Worm (Caenorhabditis elegans) whole organism, mixed stage, embryonic: ENCODE results near the gene kin-19.
A peak's percentile ranks its signal among the peaks of the same experiment; 100 is the strongest.

Experiments used
- M03D4.4 ChIP-seq: sonication (generic microtip); optimal IDR thresholded peaks from 2 replicates; lab custom pipeline; 2017; ENCODE audit warnings: mild to moderate bottlenecking, missing genetic modification characterization, missing compliant biosample characterization
- bed-3 ChIP-seq: fragments of 200-800 bp; sonication (Bioruptor generic); optimal IDR thresholded peaks from 3 replicates; lab custom pipeline; 2018; ENCODE audit warnings: mild to moderate bottlenecking, missing genetic modification characterization, moderate library complexity, missing compliant biosample characterization
- blmp-1 ChIP-seq: fragments of 150-350 bp; optimal IDR thresholded peaks from 2 replicates; lab custom pipeline; 2014; ENCODE audit warnings: missing biosample characterization, missing genetic modification characterization
- ceh-39 ChIP-seq: fragments of 150-350 bp; optimal IDR thresholded peaks from 2 replicates; lab custom pipeline; 2014; ENCODE audit warnings: missing biosample characterization, missing genetic modification characterization
- ceh-43 ChIP-seq: fragments of 200-800 bp; sonication (Bioruptor generic); optimal IDR thresholded peaks from 2 replicates; lab custom pipeline; 2018; ENCODE audit warnings: mild to moderate bottlenecking, missing genetic modification characterization, moderate library complexity, missing compliant biosample characterization
- ceh-83 ChIP-seq: fragments of 200-800 bp; sonication (Bioruptor generic); optimal IDR thresholded peaks from 2 replicates; lab custom pipeline; 2018; ENCODE audit warnings: mild to moderate bottlenecking, missing genetic modification characterization, missing compliant biosample characterization
- ces-1 ChIP-seq: fragments of 150-350 bp; optimal IDR thresholded peaks from 2 replicates; lab custom pipeline; 2014; ENCODE audit warnings: missing biosample characterization, missing genetic modification reagents, missing genetic modification characterization
- cnd-1 ChIP-seq: fragments of 200-800 bp; sonication (Bioruptor generic); optimal IDR thresholded peaks from 2 replicates; lab custom pipeline; 2018; ENCODE audit warnings: mild to moderate bottlenecking, missing genetic modification characterization, missing compliant biosample characterization
- drap-1 ChIP-seq: fragments of 200-800 bp; sonication (Bioruptor generic); optimal IDR thresholded peaks from 3 replicates; lab custom pipeline; 2018; ENCODE audit warnings: mild to moderate bottlenecking, missing genetic modification characterization, missing compliant biosample characterization
- elt-1 ChIP-seq: sonication (generic microtip); optimal IDR thresholded peaks from 2 replicates; lab custom pipeline; 2017; ENCODE audit warnings: missing genetic modification characterization, mild to moderate bottlenecking, missing compliant biosample characterization, antibody characterized with exemption, moderate library complexity, borderline replicate concordance; ENCODE audit not compliant: insufficient read depth
- elt-3 ChIP-seq: fragments of 150-350 bp; optimal IDR thresholded peaks from 2 replicates; lab custom pipeline; 2014; ENCODE audit warnings: missing biosample characterization, missing genetic modification characterization
- flh-1 ChIP-seq: fragments of 200-800 bp; sonication (Bioruptor generic); optimal IDR thresholded peaks from 2 replicates; lab custom pipeline; 2018; ENCODE audit warnings: mild to moderate bottlenecking, missing genetic modification characterization, moderate library complexity, missing compliant biosample characterization
- ham-2 ChIP-seq: fragments of 200-800 bp; sonication (Bioruptor generic); optimal IDR thresholded peaks from 2 replicates; lab custom pipeline; 2018; ENCODE audit warnings: mild to moderate bottlenecking, missing genetic modification characterization, missing compliant biosample characterization
- hlh-1 ChIP-seq: fragments of 150-350 bp; optimal IDR thresholded peaks from 2 replicates; lab custom pipeline; 2014; ENCODE audit warnings: missing biosample characterization, missing genetic modification reagents, missing genetic modification characterization
- lin-13 ChIP-seq: fragments of 150-350 bp; optimal IDR thresholded peaks from 2 replicates; lab custom pipeline; 2014; ENCODE audit warnings: missing biosample characterization, missing genetic modification characterization
- lin-32 ChIP-seq: fragments of 200-800 bp; sonication (Bioruptor generic); optimal IDR thresholded peaks from 2 replicates; lab custom pipeline; 2018; ENCODE audit warnings: mild to moderate bottlenecking, missing genetic modification characterization, missing compliant biosample characterization
- lsy-2 ChIP-seq: fragments of 150-350 bp; optimal IDR thresholded peaks from 2 replicates; lab custom pipeline; 2014; ENCODE audit warnings: missing biosample characterization, missing genetic modification characterization
- mab-5 ChIP-seq: fragments of 150-350 bp; optimal IDR thresholded peaks from 2 replicates; lab custom pipeline; 2014; ENCODE audit warnings: missing biosample characterization, missing genetic modification characterization
- mep-1 ChIP-seq: fragments of 150-350 bp; optimal IDR thresholded peaks from 2 replicates; lab custom pipeline; 2017; ENCODE audit warnings: missing biosample characterization, missing genetic modification reagents, missing genetic modification characterization, inconsistent platforms
- mls-2 ChIP-seq: sonication (generic microtip); optimal IDR thresholded peaks from 2 replicates; lab custom pipeline; 2016; ENCODE audit warnings: mild to moderate bottlenecking, missing genetic modification characterization, moderate library complexity, missing compliant biosample characterization
- nhr-12 ChIP-seq: fragments of 150-350 bp; optimal IDR thresholded peaks from 2 replicates; lab custom pipeline; 2014; ENCODE audit warnings: missing biosample characterization, missing genetic modification characterization
- nhr-2 ChIP-seq: fragments of 150-350 bp; optimal IDR thresholded peaks from 2 replicates; lab custom pipeline; 2014; ENCODE audit warnings: missing biosample characterization, missing genetic modification characterization
- nhr-237 ChIP-seq: fragments of 150-350 bp; optimal IDR thresholded peaks from 2 replicates; lab custom pipeline; 2014; ENCODE audit warnings: missing biosample characterization, missing genetic modification characterization
- nhr-28 ChIP-seq: fragments of 150-350 bp; optimal IDR thresholded peaks from 2 replicates; lab custom pipeline; 2014; ENCODE audit warnings: missing biosample characterization, missing genetic modification characterization
- nhr-76 ChIP-seq: sonication (generic microtip); optimal IDR thresholded peaks from 2 replicates; lab custom pipeline; 2017; ENCODE audit warnings: missing biosample characterization, missing genetic modification characterization
- pha-4 ChIP-seq: fragments of 150-350 bp; optimal IDR thresholded peaks from 2 replicates; lab custom pipeline; 2018; ENCODE audit warnings: missing biosample characterization, missing genetic modification reagents, missing genetic modification characterization
- sem-2 ChIP-seq: fragments of 200-800 bp; sonication (Bioruptor generic); optimal IDR thresholded peaks from 2 replicates; lab custom pipeline; 2018; ENCODE audit warnings: mild to moderate bottlenecking, missing genetic modification characterization, missing compliant biosample characterization
- snpc-4 ChIP-seq: fragments of 150-350 bp; optimal IDR thresholded peaks from 2 replicates; lab custom pipeline; 2014; ENCODE audit warnings: missing biosample characterization, missing genetic modification characterization
- sptf-1 ChIP-seq: sonication (generic microtip); optimal IDR thresholded peaks from 2 replicates; lab custom pipeline; 2017; ENCODE audit warnings: mild to moderate bottlenecking, missing genetic modification characterization, moderate library complexity, missing compliant biosample characterization
- tbx-8 ChIP-seq: fragments of 200-800 bp; sonication (Bioruptor generic); optimal IDR thresholded peaks from 2 replicates; lab custom pipeline; 2018; ENCODE audit warnings: mild to moderate bottlenecking, missing genetic modification characterization, moderate library complexity, missing compliant biosample characterization
- unc-39 ChIP-seq: fragments of 150-350 bp; optimal IDR thresholded peaks from 2 replicates; lab custom pipeline; 2014; ENCODE audit warnings: missing biosample characterization, missing genetic modification characterization
- zip-8 ChIP-seq: fragments of 150-350 bp; optimal IDR thresholded peaks from 2 replicates; lab custom pipeline; 2014; ENCODE audit warnings: missing biosample characterization, missing genetic modification characterization
- ztf-11 ChIP-seq: fragments of 150-350 bp; optimal IDR thresholded peaks from 2 replicates; lab custom pipeline; 2014; ENCODE audit warnings: missing biosample characterization, missing genetic modification characterization

Gene kin-19

DNA sequence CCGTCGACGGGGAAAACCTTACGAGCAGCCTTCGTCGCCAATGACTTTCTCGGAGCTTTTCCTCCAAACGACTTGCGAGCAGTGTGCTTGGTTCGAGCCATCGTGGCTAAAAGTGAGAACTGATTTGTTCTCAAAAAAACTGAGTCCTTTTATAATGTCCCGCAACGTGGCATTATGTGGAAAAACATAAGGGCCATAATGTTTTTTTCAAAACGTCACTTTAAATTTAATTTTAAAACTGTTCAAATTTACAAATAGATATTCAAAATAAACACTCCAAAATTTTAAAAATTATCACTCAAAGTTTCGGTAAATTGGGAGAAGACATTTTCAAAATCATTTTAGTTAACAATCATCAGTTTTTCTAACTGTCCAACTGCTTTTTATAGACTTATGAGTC, 26.4 kb downstream of the kin-19 start, which contains the start of gene his-70:
Gene his-70 (minus strand): TSS at position 101 of the 400 bp plus-strand sequence.
- TF ChIP-seq bed-3 (GFP tag; lab: Kevin White, UChicago) (no peak), pha-4 (no peak), flh-1 (GFP tag; lab: Kevin White, UChicago) (no peak), ham-2 (GFP tag; lab: Kevin White, UChicago) (no peak), ceh-39 (tag; lab: Kevin White, UChicago) (no peak), drap-1 (GFP tag; lab: Kevin White, UChicago) (no peak), mls-2 (tag; lab: Kevin White, UChicago) (no peak), cnd-1 (tag; lab: Kevin White, UChicago) (no peak), elt-1 (no peak), blmp-1 (tag; lab: Kevin White, UChicago) (no peak), unc-39 (tag; lab: Kevin White, UChicago) (no peak), elt-3 (tag; lab: Kevin White, UChicago) (no peak), nhr-76 (tag; lab: Kevin White, UChicago) (no peak), lin-32 (no peak), lsy-2 (tag; lab: Kevin White, UChicago) (no peak)

DNA sequence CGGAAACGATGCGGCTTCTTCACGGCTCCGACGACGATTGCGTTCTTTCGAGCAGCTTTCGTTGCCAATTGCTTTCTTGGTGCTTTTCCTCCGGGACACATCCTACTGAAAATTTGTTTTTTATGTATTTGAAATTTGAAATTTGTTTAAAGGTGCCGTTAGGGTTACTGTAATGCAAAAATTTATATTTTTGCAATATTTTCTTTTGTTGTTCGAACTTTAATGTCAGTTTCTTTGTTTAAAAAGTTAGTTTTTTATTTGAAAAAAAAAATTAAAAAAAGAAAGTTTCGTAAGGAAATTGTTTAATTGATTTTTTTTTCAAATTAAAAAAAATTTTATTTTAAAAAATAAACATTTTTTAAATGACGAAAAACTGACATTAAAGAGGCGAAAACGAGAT, 27.8 kb downstream of the kin-19 start, which contains the start of gene his-69:
Gene his-69 (minus strand): TSS at position 101 of the 400 bp plus-strand sequence.
- no peak for TF ChIP-seq pha-4
- no peak for TF ChIP-seq lin-13 (tag; lab: Kevin White, UChicago)
- no peak for TF ChIP-seq elt-1
- TF ChIP-seq elt-3 (tag; lab: Kevin White, UChicago): no peak
- TF ChIP-seq ceh-43: no peak
- no peak for TF ChIP-seq zip-8
- no peak for TF ChIP-seq nhr-12 (tag; lab: Kevin White, UChicago)
- no peak for TF ChIP-seq sptf-1 (tag; lab: Kevin White, UChicago)
- TF ChIP-seq nhr-76 (tag; lab: Kevin White, UChicago): no peak
- TF ChIP-seq bed-3 (GFP tag; lab: Kevin White, UChicago): no peak
- no peak for TF ChIP-seq hlh-1
- no peak for TF ChIP-seq snpc-4 (tag; lab: Kevin White, UChicago)
- TF ChIP-seq nhr-28 (tag; lab: Kevin White, UChicago): no peak

DNA sequence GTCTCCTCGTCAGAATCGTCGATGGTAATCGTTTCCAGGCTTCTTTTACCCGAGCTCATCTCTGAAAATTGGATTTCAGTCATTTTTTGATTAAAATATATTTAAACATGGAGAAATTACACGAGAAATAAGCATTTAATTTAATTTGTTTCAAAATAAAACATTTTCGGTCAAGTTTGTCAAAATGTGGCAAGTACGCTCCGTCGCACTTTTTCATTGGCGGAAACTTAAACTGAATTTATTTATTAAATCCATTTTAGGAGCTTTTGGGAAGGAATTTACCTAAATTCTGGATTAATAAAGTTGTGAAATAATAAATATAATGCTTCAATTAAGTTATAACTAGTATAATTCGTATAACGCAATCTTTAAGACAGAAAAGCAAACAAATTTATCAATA, 28.5 kb downstream of the kin-19 start, which contains the start of gene rcq-5:
Gene rcq-5 (minus strand): TSS at position 83 of the 400 bp plus-strand sequence.
- TF ChIP-seq lin-32 (no peak), tbx-8 (GFP tag; lab: Kevin White, UChicago) (no peak), cnd-1 (tag; lab: Kevin White, UChicago) (no peak), nhr-28 (tag; lab: Kevin White, UChicago) (no peak), ztf-11 (no peak), snpc-4 (tag; lab: Kevin White, UChicago) (no peak), elt-1 (no peak), ces-1 (peak; percentile 76), ceh-83 (GFP tag; lab: Kevin White, UChicago) (no peak), unc-39 (tag; lab: Kevin White, UChicago) (no peak), blmp-1 (tag; lab: Kevin White, UChicago) (no peak), mls-2 (tag; lab: Kevin White, UChicago) (no peak), ceh-39 (tag; lab: Kevin White, UChicago) (no peak), nhr-237 (tag; lab: Kevin White, UChicago) (no peak), pha-4 (no peak), nhr-76 (tag; lab: Kevin White, UChicago) (no peak), zip-8 (no peak), lin-13 (tag; lab: Kevin White, UChicago) (no peak), nhr-2 (no peak), M03D4.4 (tag; lab: Kevin White, UChicago) (no peak), mep-1 (tag; lab: Kevin White, UChicago) (peak; percentile 19), sem-2 (GFP tag; lab: Kevin White, UChicago) (no peak), mab-5 (tag; lab: Kevin White, UChicago) (no peak), sptf-1 (tag; lab: Kevin White, UChicago) (no peak), ceh-43 (no peak), lsy-2 (tag; lab: Kevin White, UChicago) (peak; percentile 44), elt-3 (tag; lab: Kevin White, UChicago) (no peak)

DNA sequence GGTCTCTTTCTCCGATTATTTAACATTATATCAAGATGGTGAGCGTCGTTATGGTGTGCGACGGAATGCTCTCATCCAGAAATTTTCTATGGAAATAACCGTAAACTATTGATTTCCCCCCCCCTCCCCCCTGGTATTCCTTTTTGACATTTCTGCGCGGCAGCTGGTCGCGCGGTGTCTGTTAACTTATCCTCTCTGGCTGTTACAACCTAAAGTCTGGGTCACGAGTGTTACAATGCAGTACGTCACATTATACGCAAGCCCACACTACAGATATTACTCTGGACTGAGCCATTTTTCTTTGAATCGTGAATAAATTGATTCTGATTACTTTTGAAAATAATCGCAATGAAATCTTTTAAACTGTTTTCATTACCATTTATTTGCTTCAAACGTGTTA, 37.3 kb downstream of the kin-19 start:
- TF ChIP-seq hlh-1 (peak; percentile 96), lin-13 (tag; lab: Kevin White, UChicago) (no peak)
- TF ChIP-seq, all 35 proteins: peak for 1
